Worm (Caenorhabditis elegans): Measurements from ENCODE around the gene F59D6.1.

F59D6.1 gene

DNA sequence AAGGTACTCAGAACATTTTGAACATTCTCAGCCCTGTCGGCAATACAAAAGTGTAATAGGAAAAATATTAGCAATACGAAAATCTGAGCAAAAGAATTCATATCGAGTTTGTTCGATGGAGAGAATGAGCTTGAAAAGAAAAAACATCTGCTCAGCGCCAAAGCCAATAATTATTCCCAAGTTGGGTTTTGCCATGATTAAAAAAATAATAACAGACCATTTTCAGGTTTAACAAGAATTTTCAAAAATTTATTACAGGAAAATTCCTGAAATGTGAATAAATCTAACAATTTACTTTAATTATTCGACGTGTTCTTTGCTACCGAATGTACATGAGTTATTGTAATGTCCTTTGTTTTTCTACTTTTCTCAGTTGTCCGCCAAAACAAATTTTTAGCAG lies 12.6 kb upstream of the F59D6.1 start, which contains the start of gene irld-38:
TSS of gene irld-38 (minus strand) at position 101 of the 400 bp plus-strand sequence.
- TF ChIP-seq nhr-10 (tag; optimal IDR thresholded peaks at IDR 0.05) = no peak
- no peak for TF ChIP-seq hlh-11 (tag; optimal IDR thresholded peaks at IDR 0.05)
- no peak for TF ChIP-seq daf-16 (GFP tag; optimal IDR thresholded peaks at IDR 0.05)
- no peak for TF ChIP-seq daf-16 (tag; optimal IDR thresholded peaks at IDR 0.05)
- no peak for TF ChIP-seq dmd-8 (GFP tag; IDR thresholded peaks at IDR 0.05)
- TF ChIP-seq unc-62 (GFP tag; optimal IDR thresholded peaks at IDR 0.05 in 1 of 2) = no peak
- TF ChIP-seq unc-62 (tag; optimal IDR thresholded peaks at IDR 0.05) = no peak
- TF ChIP-seq egl-43 (GFP tag; IDR thresholded peaks at IDR 0.05) = no peak

DNA sequence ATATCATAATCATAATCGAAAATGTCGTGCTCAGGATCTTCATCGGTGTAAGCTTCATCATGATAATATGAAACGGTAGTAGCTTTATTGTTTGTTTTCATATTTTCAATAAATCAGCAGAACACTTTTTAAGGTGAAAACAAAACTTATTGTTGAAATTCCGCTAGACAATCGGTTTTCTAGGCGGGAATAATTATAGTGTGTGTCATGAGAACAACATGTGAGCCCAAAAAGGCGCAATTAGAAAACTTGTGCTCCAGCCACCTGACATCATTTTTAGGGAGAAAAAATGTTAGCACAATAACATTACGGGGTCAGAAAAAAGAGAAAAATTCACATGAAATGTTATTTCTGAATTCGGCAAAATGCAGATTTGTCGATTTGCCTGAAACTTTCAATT lies 10.7 kb upstream of the F59D6.1 start, which contains the start of gene srw-8:
TSS of gene srw-8 (minus strand) at position 101 of the 400 bp plus-strand sequence.
- TF ChIP-seq ctbp-1 (GFP tag; IDR thresholded peaks at IDR 0.05) (no peak), nhr-102 (tag; optimal IDR thresholded peaks at IDR 0.05) (no peak), hlh-30 (tag; optimal IDR thresholded peaks at IDR 0.05; ENCODE audit: insufficient read depth) (no peak), hlh-11 (tag; optimal IDR thresholded peaks at IDR 0.05) (no peak), rbr-2 (tag; optimal IDR thresholded peaks at IDR 0.05) (no peak), tra-1 (GFP tag; IDR thresholded peaks at IDR 0.05) (no peak), duxl-1 (tag; optimal IDR thresholded peaks at IDR 0.05; ENCODE audit: poor library complexity) (no peak), arid-1 (GFP tag; conservative IDR thresholded peaks at IDR 0.05) (no peak), R02D3.7 (tag; optimal IDR thresholded peaks at IDR 0.05) (no peak), Y105C5A.15 (GFP tag; IDR thresholded peaks at IDR 0.05) (no peak), Y5F2A.4 (GFP tag; optimal IDR thresholded peaks at IDR 0.05) (no peak), tag-97 (GFP tag; IDR thresholded peaks at IDR 0.05) (no peak), ceh-20 (GFP tag; IDR thresholded peaks at IDR 0.05) (no peak), zag-1 (tag; optimal IDR thresholded peaks at IDR 0.05) (no peak), ces-1 (GFP tag; optimal IDR thresholded peaks at IDR 0.05) (no peak)

DNA sequence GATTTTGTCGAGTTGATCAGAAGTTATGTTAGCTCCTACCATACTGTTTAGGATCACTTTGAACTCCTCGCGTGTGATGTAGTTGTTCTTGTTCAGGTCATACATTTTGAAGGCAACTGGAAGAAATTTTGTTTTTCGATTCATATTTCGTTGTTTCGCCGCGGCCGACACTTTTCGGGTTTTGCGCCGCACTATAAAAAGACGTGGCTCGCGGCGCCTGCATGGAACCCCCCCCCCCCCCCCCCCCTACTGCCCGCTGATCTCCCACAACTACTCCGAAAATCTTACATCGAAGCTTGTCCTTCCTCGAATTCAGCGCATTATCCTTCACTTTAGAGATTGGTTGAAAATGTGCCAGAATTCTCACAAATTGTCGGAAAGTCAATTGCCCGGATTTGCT lies 6.9 kb upstream of the F59D6.1 start:
- TF ChIP-seq set-16 (GFP tag; IDR thresholded peaks at IDR 0.05) (peak; percentile 82), zfp-3 (GFP tag; conservative IDR thresholded peaks at IDR 0.05) (no peak)

DNA sequence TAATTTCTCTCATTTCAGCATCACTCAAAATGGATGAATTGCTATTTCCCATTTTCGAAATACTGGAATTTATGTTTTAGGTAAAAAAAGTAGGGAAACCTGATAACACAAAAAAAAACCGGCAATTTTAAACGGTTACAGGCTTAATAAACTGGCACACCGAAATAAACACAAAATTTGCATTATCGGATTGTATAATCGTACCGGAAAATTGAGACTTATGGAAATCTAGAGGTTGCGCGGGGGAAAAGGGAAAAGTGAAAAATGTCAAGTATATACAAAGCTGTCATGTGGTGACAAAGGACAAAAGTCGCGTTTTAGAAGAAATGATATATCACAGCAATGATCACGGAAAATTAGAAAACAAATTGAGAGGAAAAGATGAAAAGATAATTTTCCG lies 5.7 kb upstream of the F59D6.1 start, which contains the start of gene chpf-2:
TSS of gene chpf-2 (minus strand) at position 101 of the 400 bp plus-strand sequence.
- no peak for TF ChIP-seq nhr-6 (tag; optimal IDR thresholded peaks at IDR 0.05)
- TF ChIP-seq zag-1 (tag; optimal IDR thresholded peaks at IDR 0.05) = no peak

DNA sequence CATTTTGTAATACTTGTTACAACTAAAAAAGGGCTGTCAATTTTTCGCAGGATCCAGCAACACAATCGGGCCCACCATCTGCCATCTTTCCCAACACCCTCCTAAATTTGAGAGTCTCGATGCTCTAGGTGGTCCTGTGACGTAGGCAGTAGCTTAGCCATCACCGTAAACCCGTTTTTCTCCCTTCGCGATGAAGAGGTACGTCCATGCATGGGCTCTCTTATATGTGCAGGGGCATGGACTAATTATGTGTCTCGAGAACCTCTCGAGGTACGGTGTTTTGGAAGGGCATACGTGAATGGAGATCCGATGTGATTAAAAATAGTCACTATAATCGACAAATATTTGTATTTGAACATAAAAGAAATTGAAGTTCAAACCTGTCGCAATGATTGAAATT lies 4.0 kb upstream of the F59D6.1 start:
- TF ChIP-seq Y105C5A.15 (GFP tag; IDR thresholded peaks at IDR 0.05) = no peak
- no peak for TF ChIP-seq lin-1 (GFP tag; IDR thresholded peaks at IDR 0.05)
- no peak for TF ChIP-seq arid-1 (GFP tag; conservative IDR thresholded peaks at IDR 0.05)

DNA sequence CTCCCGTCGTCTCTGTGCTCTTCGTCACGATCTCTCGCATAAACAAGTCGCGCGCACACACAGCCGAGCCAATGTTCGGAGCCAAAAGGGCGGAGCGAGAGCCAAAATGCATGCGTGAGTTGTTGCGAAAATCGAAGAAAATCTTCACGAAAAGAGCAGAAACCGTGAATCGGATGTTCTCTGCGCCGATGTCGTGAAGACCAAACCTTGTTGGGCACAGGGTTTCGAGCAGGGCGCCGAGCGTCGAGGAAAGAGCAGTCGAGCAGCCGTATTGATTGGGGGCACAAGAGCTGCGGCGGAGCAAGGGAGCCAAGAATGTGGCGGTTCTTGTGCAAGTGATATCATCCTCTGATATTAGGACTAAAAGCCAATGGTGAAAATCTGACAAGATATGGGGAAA lies 1.4 kb downstream of the F59D6.1 start:
- no peak for TF ChIP-seq daf-16 (GFP tag; optimal IDR thresholded peaks at IDR 0.05)
- TF ChIP-seq daf-16 (tag; optimal IDR thresholded peaks at IDR 0.05) = no peak
- TF ChIP-seq aha-1 (tag) = peak; percentile 83
- TF ChIP-seq set-16 (GFP tag; IDR thresholded peaks at IDR 0.05) = peak; percentile 72

DNA sequence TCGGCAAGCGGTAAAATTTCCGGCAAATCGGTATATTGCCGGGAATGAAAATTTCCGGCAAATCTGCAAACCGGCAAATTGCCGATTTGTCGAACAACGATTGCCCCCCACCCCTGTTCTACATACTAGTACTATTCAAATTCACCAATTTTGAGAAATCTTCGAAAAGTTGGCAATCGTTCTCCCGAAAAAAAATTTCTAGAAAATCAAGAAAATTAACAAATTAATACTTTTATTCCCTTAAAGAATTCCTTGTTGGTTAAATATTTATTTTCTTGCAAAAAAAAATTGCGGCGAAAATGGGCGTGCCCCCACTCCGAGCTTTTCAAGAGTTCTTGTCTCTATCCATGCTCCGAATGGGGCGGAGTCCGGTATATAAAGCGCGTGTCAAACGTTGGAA lies 9.3 kb downstream of the F59D6.1 start, which contains the start of gene C50H11.8:
TSS of gene C50H11.8 (plus strand) at position 301 of the 400 bp plus-strand sequence.
- TF ChIP-seq daf-19 (GFP tag; conservative IDR thresholded peaks at IDR 0.05) (no peak), egl-43 (GFP tag; IDR thresholded peaks at IDR 0.05) (no peak), unc-130 (GFP tag; optimal IDR thresholded peaks at IDR 0.05) (no peak), lsy-2 (tag; optimal IDR thresholded peaks at IDR 0.05) (no peak), lin-38 (GFP tag; IDR thresholded peaks at IDR 0.05) (no peak), aly-2 (tag; optimal IDR thresholded peaks at IDR 0.05) (no peak), zfp-2 (tag; optimal IDR thresholded peaks at IDR 0.05) (no peak), jun-1 (tag; optimal IDR thresholded peaks at IDR 0.05) (no peak), sdz-12 (GFP tag; optimal IDR thresholded peaks at IDR 0.05) (no peak), ctbp-1 (GFP tag; IDR thresholded peaks at IDR 0.05) (no peak), D1046.2 (GFP tag; IDR thresholded peaks at IDR 0.05) (no peak), ztf-7 (tag; optimal IDR thresholded peaks at IDR 0.05) (no peak), nhr-76 (tag; optimal IDR thresholded peaks at IDR 0.05) (no peak), ZK546.5 (tag; optimal IDR thresholded peaks at IDR 0.05) (no peak), nhr-10 (tag; optimal IDR thresholded peaks at IDR 0.05) (no peak)

All from whole organism, L4 larva.